Fruit fly (Drosophila melanogaster): ENCODE data around the gene ND-51.
A peak's percentile ranks its signal among the peaks of the same experiment; 100 is the strongest.

Gene ND-51

DNA sequence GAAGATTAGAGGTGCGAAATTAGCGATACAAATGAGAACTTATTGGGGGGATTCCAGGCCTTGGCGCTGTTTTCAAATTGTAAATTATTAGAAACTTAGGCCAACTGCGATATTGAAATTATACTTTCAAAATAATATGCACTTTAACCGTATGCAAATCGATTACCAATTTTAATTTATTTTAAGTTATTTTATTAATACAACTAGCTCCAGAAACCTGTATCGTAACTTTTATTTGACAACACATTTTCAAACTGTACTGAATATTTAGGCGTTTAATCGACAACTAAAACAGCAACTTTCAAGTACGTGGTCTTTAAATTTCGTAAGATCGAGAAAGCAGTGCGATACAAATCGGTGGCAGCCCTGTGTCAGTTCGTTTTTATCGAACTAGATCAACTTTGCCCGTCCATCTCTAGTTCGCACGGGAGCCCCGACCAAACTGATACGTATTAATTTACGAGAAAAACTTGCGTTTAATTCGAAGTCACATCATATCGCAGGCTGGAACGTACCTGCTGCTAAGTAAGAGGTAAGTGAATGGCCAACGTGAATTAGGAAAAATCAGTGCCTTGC is 8.2 kb upstream of the ND-51 start, which contains the start of the genes CG9154 and Kr-h2 (continued):
- no peak for TF ChIP-seq CG5953 (GFP tag; IDR thresholded peaks at IDR 0.05)
- TF ChIP-seq wek (GFP tag; optimal IDR thresholded peaks at IDR 0.05): peak; percentile 95
- no peak for TF ChIP-seq CG18476 (GFP tag; optimal IDR thresholded peaks at IDR 0.05)
- no peak for TF ChIP-seq CG6654 (GFP tag; optimal IDR thresholded peaks at IDR 0.05)
- no peak for TF ChIP-seq CG10209 (GFP tag; optimal IDR thresholded peaks at IDR 0.05)
- TF ChIP-seq Dip2 (GFP tag; IDR thresholded peaks at IDR 0.05): no peak
- no peak for TF ChIP-seq CG7556 (GFP tag; optimal IDR thresholded peaks at IDR 0.05)
- TF ChIP-seq CG11456 (GFP tag; IDR thresholded peaks at IDR 0.05): no peak
- TF ChIP-seq fd96Cb (tag; optimal IDR thresholded peaks at IDR 0.05): no peak
- TF ChIP-seq CG15514 (GFP tag; optimal IDR thresholded peaks at IDR 0.05): peak; percentile 100
- TF ChIP-seq CG15696 (tag; optimal IDR thresholded peaks at IDR 0.05): peak; percentile 13
- peak; percentile 58 for TF ChIP-seq Hmr (GFP tag; optimal IDR thresholded peaks at IDR 0.05)
- TF ChIP-seq abd-A (tag; optimal IDR thresholded peaks at IDR 0.05): no peak
- no peak for TF ChIP-seq Atf-2 (GFP tag; optimal IDR thresholded peaks at IDR 0.05)
- TF ChIP-seq CG18764 (GFP tag; optimal IDR thresholded peaks at IDR 0.05): no peak
- no peak for TF ChIP-seq Trl (optimal IDR thresholded peaks at IDR 0.05)
- no peak for TF ChIP-seq Trl (GFP tag; optimal IDR thresholded peaks at IDR 0.05)
- TF ChIP-seq unpg (GFP tag; optimal IDR thresholded peaks at IDR 0.05): peak; percentile 1
- no peak for TF ChIP-seq tx (GFP tag; optimal IDR thresholded peaks at IDR 0.05)
- TF ChIP-seq CG7357 (GFP tag; IDR thresholded peaks at IDR 0.05): no peak
- no peak for TF ChIP-seq Six4 (GFP tag; optimal IDR thresholded peaks at IDR 0.05)
- peak; percentile 34 for TF ChIP-seq CG30020 (tag; optimal IDR thresholded peaks at IDR 0.05)
- TF ChIP-seq insv (GFP tag; optimal IDR thresholded peaks at IDR 0.05): peak in 1 of 2 experiments; percentile 9
- TF ChIP-seq CG42726 (GFP tag; IDR thresholded peaks at IDR 0.05; ENCODE audit: partially characterized antibody): peak; percentile 69
- no peak for TF ChIP-seq CG8388 (GFP tag; optimal IDR thresholded peaks at IDR 0.05)
- TF ChIP-seq Nf-YA (GFP tag; IDR thresholded peaks at IDR 0.05): no peak
- no peak for TF ChIP-seq CG1602 (GFP tag; optimal IDR thresholded peaks at IDR 0.05)
- no peak for TF ChIP-seq ase (GFP tag; IDR thresholded peaks at IDR 0.05)
- no peak for TF ChIP-seq zfh1 (GFP tag; IDR thresholded peaks at IDR 0.05)
- no peak for TF ChIP-seq CG1792 (GFP tag; optimal IDR thresholded peaks at IDR 0.05)
- no peak for TF ChIP-seq CG5180 (GFP tag; optimal IDR thresholded peaks at IDR 0.05)
- no peak for TF ChIP-seq CG10366 (GFP tag; IDR thresholded peaks at IDR 0.05)
- no peak for TF ChIP-seq CG31388 (GFP tag; optimal IDR thresholded peaks at IDR 0.05)
- no peak for TF ChIP-seq tin (GFP tag; optimal IDR thresholded peaks at IDR 0.05)
- no peak for TF ChIP-seq CG1647 (GFP tag; optimal IDR thresholded peaks at IDR 0.05)
- peak; percentile 3 for TF ChIP-seq CG3995 (GFP tag; optimal IDR thresholded peaks at IDR 0.05)
- no peak for TF ChIP-seq hkb (optimal IDR thresholded peaks at IDR 0.05)
- TF ChIP-seq hkb (GFP tag; IDR thresholded peaks at IDR 0.05): no peak
- no peak for TF ChIP-seq Ptx1 (GFP tag; IDR thresholded peaks at IDR 0.05)
- TF ChIP-seq tgo (GFP tag; IDR thresholded peaks at IDR 0.05): no peak
- TF ChIP-seq CG16863 (GFP tag; optimal IDR thresholded peaks at IDR 0.05): no peak
- peak; percentile 32 for TF ChIP-seq Antp (GFP tag; optimal IDR thresholded peaks at IDR 0.05)
- TF ChIP-seq Dll (GFP tag; IDR thresholded peaks at IDR 0.05; ENCODE audit: partially characterized antibody): peak; percentile 66; the same call in 2 of the 4 replicates
- peak; percentile 76 for TF ChIP-seq Dek (tag; optimal IDR thresholded peaks at IDR 0.05)
- TF ChIP-seq CG17359 (tag; optimal IDR thresholded peaks at IDR 0.05): no peak
- no peak; the same call in 2 of the 3 replicates for TF ChIP-seq CG14050 (GFP tag; IDR thresholded peaks at IDR 0.05)
- TF ChIP-seq tap (tag; optimal IDR thresholded peaks at IDR 0.05): no peak
- TF ChIP-seq CG9215 (GFP tag; IDR thresholded peaks at IDR 0.05): no peak
- TF ChIP-seq ab (GFP tag; optimal IDR thresholded peaks at IDR 0.05): no peak
- TF ChIP-seq NC2α (GFP tag; optimal IDR thresholded peaks at IDR 0.05): no peak
- no peak for TF ChIP-seq Kr (GFP tag; optimal IDR thresholded peaks at IDR 0.05)
- peak; percentile 48 for TF ChIP-seq Sin3A (optimal IDR thresholded peaks at IDR 0.05)
